Fruit fly (Drosophila melanogaster): Measurements from ENCODE around the gene AP-2mu.

Gene AP-2mu

dm6 chr3R:22447195-22447873 is 14.9 kb upstream of the AP-2mu start, which contains the start of gene CG34288 (continued):
- TF ChIP-seq CG11762 (GFP tag; optimal IDR thresholded peaks at IDR 0.05; ENCODE audit: insufficient read depth) (no peak), CG10631 (GFP tag; optimal IDR thresholded peaks at IDR 0.05) (no peak), dsx (GFP tag; optimal IDR thresholded peaks at IDR 0.05; ENCODE audit: poor library complexity, severe bottlenecking) (no peak), CG3032 (tag; optimal IDR thresholded peaks at IDR 0.05) (no peak)

dm6 chr3R:22447874-22448254 is 14.4 kb upstream of the AP-2mu start, which contains the start of gene CG34376:
TSS of gene CG34376 (plus strand) at chr3R:22448099.
- TF ChIP-seq CG32006 (GFP tag; optimal IDR thresholded peaks at IDR 0.05): peak; percentile 55
- TF ChIP-seq CG8119 (GFP tag; IDR thresholded peaks at IDR 0.05): peak; percentile 73; the same call in 1 of the 3 replicates
- TF ChIP-seq CG3919 (GFP tag; optimal IDR thresholded peaks at IDR 0.05): peak; percentile 18
- TF ChIP-seq CG6854 (GFP tag; optimal IDR thresholded peaks at IDR 0.05): peak; percentile 63
- peak; percentile 27 for TF ChIP-seq CG4318 (GFP tag; optimal IDR thresholded peaks at IDR 0.05)
- TF ChIP-seq CG9139 (GFP tag; optimal IDR thresholded peaks at IDR 0.05): peak; percentile 18
- TF ChIP-seq CG15336 (GFP tag; IDR thresholded peaks at IDR 0.05): no peak
- peak; percentile 6 for TF ChIP-seq CG3032 (tag; optimal IDR thresholded peaks at IDR 0.05)
- no peak for TF ChIP-seq CG6808 (GFP tag; optimal IDR thresholded peaks at IDR 0.05)
- peak; percentile 0 for TF ChIP-seq topi (GFP tag; optimal IDR thresholded peaks at IDR 0.05)
- peak; percentile 94 for TF ChIP-seq CG1621 (tag; optimal IDR thresholded peaks at IDR 0.05)
- peak; percentile 13 for TF ChIP-seq CG34406 (GFP tag; optimal IDR thresholded peaks at IDR 0.05)
- peak; percentile 51 for TF ChIP-seq Gug (GFP tag; IDR thresholded peaks at IDR 0.05)
- no peak for TF ChIP-seq acj6 (GFP tag; optimal IDR thresholded peaks at IDR 0.05)
- peak; percentile 18 for TF ChIP-seq vri (GFP tag; optimal IDR thresholded peaks at IDR 0.05)
- peak; percentile 54 for TF ChIP-seq svp (GFP tag)
- TF ChIP-seq eg (GFP tag; IDR thresholded peaks at IDR 0.05): peak; percentile 83
- TF ChIP-seq salr (GFP tag; optimal IDR thresholded peaks at IDR 0.05): peak in 1 of 2 experiments; percentile 55
- TF ChIP-seq achi (GFP tag; optimal IDR thresholded peaks at IDR 0.05): peak; percentile 24
- TF ChIP-seq Sox14 (GFP tag; optimal IDR thresholded peaks at IDR 0.05): peak; percentile 18
- peak; percentile 74 for TF ChIP-seq CG6163 (GFP tag; IDR thresholded peaks at IDR 0.05)
- peak; percentile 46 for TF ChIP-seq net (GFP tag; optimal IDR thresholded peaks at IDR 0.05)
- TF ChIP-seq OdsH (GFP tag; optimal IDR thresholded peaks at IDR 0.05): no peak
- peak; percentile 100 for TF ChIP-seq fkh (GFP tag; optimal IDR thresholded peaks at IDR 0.05)
- TF ChIP-seq dac (GFP tag; optimal IDR thresholded peaks at IDR 0.05): no peak
- no peak for TF ChIP-seq CG6276 (GFP tag; optimal IDR thresholded peaks at IDR 0.05)
- TF ChIP-seq Met (GFP tag; optimal IDR thresholded peaks at IDR 0.05): peak; percentile 5
- TF ChIP-seq CG10631 (GFP tag; optimal IDR thresholded peaks at IDR 0.05): peak; percentile 25

DNA sequence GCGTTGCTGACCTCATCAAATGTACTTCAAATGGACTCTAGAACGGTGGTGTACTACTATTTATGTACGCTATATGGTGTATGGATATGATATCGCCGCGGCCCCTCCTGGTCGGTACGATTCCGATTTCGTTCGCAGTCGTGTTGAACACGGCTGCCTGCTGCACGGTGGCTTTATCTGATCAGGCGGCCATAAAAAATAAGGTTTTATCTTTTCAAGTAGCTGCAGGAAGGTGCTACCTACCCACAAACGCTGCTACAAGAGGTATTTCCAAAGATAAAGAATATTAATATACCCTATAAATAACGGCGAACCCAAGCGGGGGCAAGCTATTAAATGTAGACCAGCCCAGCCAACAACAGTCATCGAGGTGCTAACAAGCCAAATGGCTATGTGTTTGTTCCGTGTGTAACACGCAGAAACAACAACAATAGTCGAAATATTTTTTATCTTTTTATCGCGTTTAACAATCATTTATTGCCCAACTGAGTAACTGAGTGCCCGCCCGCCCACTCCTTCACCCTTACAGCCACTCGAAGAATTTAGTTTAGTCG is 12.3 kb upstream of the AP-2mu start:
- no peak for TF ChIP-seq Hr4 (GFP tag; optimal IDR thresholded peaks at IDR 0.05)
- TF ChIP-seq fkh (GFP tag; optimal IDR thresholded peaks at IDR 0.05): peak; percentile 15

- no peak for TF ChIP-seq esn (GFP tag; optimal IDR thresholded peaks at IDR 0.05)
- TF ChIP-seq svp (GFP tag): peak; percentile 98
Observed at dm6 chr3R:22454397-22455334, 7.6 kb upstream of the AP-2mu start.
